Worm (Caenorhabditis elegans): ENCODE measurements around the gene srsx-35.

- no peak for TF ChIP-seq daf-12 (tag; optimal IDR thresholded peaks at IDR 0.05)
- no peak for TF ChIP-seq unc-62 (GFP tag; optimal IDR thresholded peaks at IDR 0.05)
- no peak for TF ChIP-seq jun-1 (tag; optimal IDR thresholded peaks at IDR 0.05)
- TF ChIP-seq eor-1 (tag; optimal IDR thresholded peaks at IDR 0.05): no peak
- no peak for TF ChIP-seq hmg-11 (tag; optimal IDR thresholded peaks at IDR 0.05)
- no peak for TF ChIP-seq nhr-23 (tag; optimal IDR thresholded peaks at IDR 0.05)
Measured at ce11 chrV:20710156-20710555, 28.9 kb downstream of the srsx-35 start.

Measured in whole organism, L3 larva.